Worm (Caenorhabditis elegans) whole organism, L4/young adult: ENCODE measurements around the gene F26C11.4.

Experiments
- W03F9.2 ChIP-seq: fragments of 150-350 bp; optimal IDR thresholded peaks from 2 replicates; lab custom pipeline; 2014; ENCODE audit warnings: missing biosample characterization, missing genetic modification characterization
- him-1 ChIP-seq: sonication (generic microtip); optimal IDR thresholded peaks from 2 replicates; lab custom pipeline; 2016; ENCODE audit warnings: missing genotype, missing genetic modification reagents, missing genetic modification characterization, missing compliant biosample characterization

DNA sequence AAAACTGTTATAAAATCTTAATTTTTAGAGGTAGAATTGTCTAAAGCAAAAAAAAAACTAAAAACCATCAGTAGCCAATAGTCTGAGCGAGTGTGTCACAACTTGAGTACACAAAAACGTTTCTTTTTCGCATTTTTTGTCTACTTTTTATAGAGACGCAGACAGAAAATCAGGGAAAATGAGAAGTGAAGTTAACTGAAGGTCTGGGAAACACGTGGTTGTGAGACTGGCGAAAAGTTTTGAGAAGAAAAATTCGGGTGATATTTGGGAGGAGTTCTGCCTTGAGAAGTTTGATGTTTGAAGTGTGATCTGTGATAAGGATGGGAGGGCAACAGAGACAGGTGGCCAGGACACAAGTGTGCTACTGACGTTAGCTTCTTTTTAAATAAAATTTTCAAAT lies 21.5 kb upstream of the F26C11.4 start:
- TF ChIP-seq W03F9.2 (peak; percentile 66), him-1 (tag; lab: Kevin White, UChicago) (no peak)
